Worm (Caenorhabditis elegans): Measurements from ENCODE around the gene hphd-1.

DNA sequence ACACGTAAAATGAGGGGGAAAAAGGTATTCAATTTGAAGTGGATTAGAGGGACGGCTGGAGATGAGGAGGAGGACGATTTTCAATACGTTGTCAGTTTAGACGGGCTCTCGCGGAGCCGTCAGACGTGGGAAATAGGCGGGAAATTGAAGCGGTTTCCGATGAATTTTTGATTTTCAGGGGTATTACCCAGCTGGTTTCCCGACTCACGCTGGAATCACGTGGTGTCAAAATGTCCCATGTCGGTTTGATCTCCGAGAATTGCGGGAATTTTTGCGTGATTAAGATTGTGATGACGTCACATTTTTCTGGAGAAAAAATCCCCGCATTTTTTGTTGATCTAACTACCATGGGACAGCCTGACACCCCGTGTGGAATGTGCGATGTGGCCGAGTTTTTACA is 16.3 kb upstream of the hphd-1 start:
- TF ChIP-seq ama-1 (optimal IDR thresholded peaks at IDR 0.05): no peak
- TF ChIP-seq nhr-28 (tag; optimal IDR thresholded peaks at IDR 0.05): no peak
- no peak for TF ChIP-seq blmp-1 (tag; optimal IDR thresholded peaks at IDR 0.05)
- no peak for TF ChIP-seq unc-98 (GFP tag; IDR thresholded peaks at IDR 0.05)
- TF ChIP-seq dpl-1 (GFP tag; optimal IDR thresholded peaks at IDR 0.05): no peak
- no peak for TF ChIP-seq unc-62 (GFP tag; optimal IDR thresholded peaks at IDR 0.05)
- no peak for TF ChIP-seq mep-1 (tag; optimal IDR thresholded peaks at IDR 0.05)
- TF ChIP-seq tbx-2 (tag; optimal IDR thresholded peaks at IDR 0.05): no peak
- TF ChIP-seq hpl-2 (GFP tag; optimal IDR thresholded peaks at IDR 0.05): no peak
- TF ChIP-seq elt-2 (tag; optimal IDR thresholded peaks at IDR 0.05): no peak
- no peak for TF ChIP-seq nhr-12 (tag; optimal IDR thresholded peaks at IDR 0.05)
- TF ChIP-seq nhr-85 (tag): no peak
- TF ChIP-seq elt-3 (tag; optimal IDR thresholded peaks at IDR 0.05): no peak
